Worm (Caenorhabditis elegans) whole organism, L4 larva: Measurements from ENCODE around the gene kvs-1.

Experiments
- D1046.2 ChIP-seq: fragments of 200-800 bp; sonication (Bioruptor generic); IDR thresholded peaks from 2 replicates; pipeline ENCODE4 v1.3.6; 2022; ENCODE audit warnings: missing genetic modification characterization, missing compliant biosample characterization
- F10B5.3 ChIP-seq: sonication (generic microtip); optimal IDR thresholded peaks from 2 replicates; lab custom pipeline; 2016; ENCODE audit warnings: mild to moderate bottlenecking, missing genetic modification characterization, missing compliant biosample characterization
- F26F4.8 ChIP-seq: fragments of 200-800 bp; sonication (Bioruptor generic); conservative IDR thresholded peaks from 2 replicates; pipeline ENCODE4 v1.3.6; 2022; ENCODE audit warnings: missing genetic modification characterization, missing compliant biosample characterization
- ZK337.2 ChIP-seq: fragments of 200-800 bp; sonication (Bioruptor generic); IDR thresholded peaks from 2 replicates; pipeline ENCODE4 v1.3.6; 2022; ENCODE audit warnings: missing genetic modification reagents, missing genetic modification characterization, missing compliant biosample characterization
- aly-2 ChIP-seq: sonication (generic microtip); optimal IDR thresholded peaks from 2 replicates; lab custom pipeline; 2018; ENCODE audit warnings: missing biosample characterization, missing genetic modification characterization
- attf-4 ChIP-seq: sonication (generic microtip); optimal IDR thresholded peaks from 3 replicates; lab custom pipeline; 2017; ENCODE audit warnings: missing biosample characterization, missing genetic modification characterization
- ceh-28 ChIP-seq: fragments of 150-350 bp; optimal IDR thresholded peaks from 2 replicates; lab custom pipeline; 2014; ENCODE audit warnings: missing biosample characterization, missing genetic modification reagents, missing genetic modification characterization
- ceh-44 ChIP-seq: fragments of 200-800 bp; sonication (Bioruptor generic); IDR thresholded peaks from 2 replicates; pipeline ENCODE4 v1.3.6; 2022; ENCODE audit warnings: missing genetic modification reagents, missing genetic modification characterization, missing compliant biosample characterization
- ceh-62 ChIP-seq: sonication (generic microtip); optimal IDR thresholded peaks from 2 replicates; lab custom pipeline; 2017; ENCODE audit warnings: missing biosample characterization, missing genetic modification characterization
- ces-1 ChIP-seq: fragments of 150-350 bp; sonication (generic microtip); optimal IDR thresholded peaks from 4 replicates; lab custom pipeline; 2014; ENCODE audit warnings: missing biosample characterization, missing genetic modification reagents, missing genetic modification characterization
- cey-2 ChIP-seq: sonication (generic microtip); optimal IDR thresholded peaks from 3 replicates; lab custom pipeline; 2017; ENCODE audit warnings: missing genetic modification characterization, mild to moderate bottlenecking, missing compliant biosample characterization, antibody characterized with exemption, borderline replicate concordance; ENCODE audit not compliant: insufficient read depth
- ctbp-1 ChIP-seq: fragments of 200-800 bp; sonication (Bioruptor generic); IDR thresholded peaks from 2 replicates; pipeline ENCODE4 v1.3.6; 2022; ENCODE audit warnings: missing genetic modification reagents, missing genetic modification characterization, missing compliant biosample characterization
- dpl-1 ChIP-seq: fragments of 150-350 bp; optimal IDR thresholded peaks from 2 replicates; lab custom pipeline; 2014; ENCODE audit warnings: missing biosample characterization, missing genetic modification reagents, missing genetic modification characterization
- egl-43 ChIP-seq: fragments of 200-800 bp; sonication (Bioruptor generic); IDR thresholded peaks from 2 replicates; pipeline ENCODE4 v1.3.6; 2022; ENCODE audit warnings: missing genetic modification reagents, missing genetic modification characterization, missing compliant biosample characterization
- fkh-10 ChIP-seq: fragments of 150-350 bp; optimal IDR thresholded peaks from 2 replicates; lab custom pipeline; 2014; ENCODE audit warnings: missing biosample characterization, missing genetic modification reagents, missing genetic modification characterization
- gei-8 ChIP-seq: fragments of 200-800 bp; sonication (Bioruptor generic); optimal IDR thresholded peaks from 2 replicates; lab custom pipeline; 2018; ENCODE audit warnings: mild to moderate bottlenecking, missing genetic modification characterization, missing compliant biosample characterization
- hif-1 ChIP-seq, 2 experiments: sonication (generic microtip); optimal IDR thresholded peaks; 2 replicates each; lab custom pipeline; 2016 to 2017; ENCODE audit warnings: missing compliant biosample characterization in 2 of 2, missing genetic modification characterization in 2 of 2, missing genetic modification reagents in 2 of 2, missing genotype in 2 of 2, mild to moderate bottlenecking in 1 of 2
- hlh-11 ChIP-seq: fragments of 200-800 bp; sonication (Bioruptor generic); optimal IDR thresholded peaks from 2 replicates; lab custom pipeline; 2018; ENCODE audit warnings: mild to moderate bottlenecking, missing genetic modification characterization, missing compliant biosample characterization
- lim-7 ChIP-seq: fragments of 200-800 bp; sonication (Bioruptor generic); IDR thresholded peaks from 2 replicates; pipeline ENCODE4 v1.3.6; 2022; ENCODE audit warnings: missing genetic modification characterization, missing compliant biosample characterization
- lin-13 ChIP-seq: fragments of 150-350 bp; optimal IDR thresholded peaks from 2 replicates; lab custom pipeline; 2014; ENCODE audit warnings: missing biosample characterization, missing genetic modification reagents, missing genetic modification characterization
- lin-15B ChIP-seq: fragments of 150-350 bp; sonication (generic microtip); optimal IDR thresholded peaks from 3 replicates; lab custom pipeline; 2014; ENCODE audit warnings: missing biosample characterization, missing genetic modification characterization
- lin-38 ChIP-seq: fragments of 200-800 bp; sonication (Bioruptor generic); IDR thresholded peaks from 2 replicates; pipeline ENCODE4 v1.3.6; 2022; ENCODE audit warnings: missing genetic modification reagents, missing genetic modification characterization, missing compliant biosample characterization
- lin-39 ChIP-seq: fragments of 150-350 bp; optimal IDR thresholded peaks from 2 replicates; lab custom pipeline; 2014; ENCODE audit warnings: missing biosample characterization, missing genetic modification reagents, missing genetic modification characterization
- lsy-2 ChIP-seq, 2 experiments: fragments of 150-350 bp in 1 of 2; sonication (generic microtip) in 1 of 2; optimal IDR thresholded peaks; 2 replicates each; lab custom pipeline; 2014 to 2017; ENCODE audit warnings: missing biosample characterization in 2 of 2, missing genetic modification characterization in 2 of 2
- mdt-29 ChIP-seq: fragments of 200-800 bp; sonication (Bioruptor generic); IDR thresholded peaks from 2 replicates; pipeline ENCODE4 v1.3.6; 2022; ENCODE audit warnings: missing genetic modification reagents, missing genetic modification characterization, missing compliant biosample characterization
- mes-2 ChIP-seq: sonication (generic microtip); optimal IDR thresholded peaks from 2 replicates; lab custom pipeline; 2016; ENCODE audit warnings: missing genotype, mild to moderate bottlenecking, missing genetic modification characterization, missing compliant biosample characterization; ENCODE audit not compliant: poor library complexity, severe bottlenecking
- mxl-2 ChIP-seq: fragments of 200-800 bp; sonication (Bioruptor generic); conservative IDR thresholded peaks from 2 replicates; pipeline ENCODE4 v1.3.6; 2022; ENCODE audit warnings: missing genetic modification reagents, missing genetic modification characterization, missing compliant biosample characterization
- nhr-102 ChIP-seq: sonication (generic microtip); optimal IDR thresholded peaks from 2 replicates; lab custom pipeline; 2016; ENCODE audit warnings: mild to moderate bottlenecking, missing genetic modification characterization, moderate library complexity, missing compliant biosample characterization
- nhr-111 ChIP-seq: fragments of 200-800 bp; sonication (Bioruptor generic); optimal IDR thresholded peaks from 2 replicates; lab custom pipeline; 2018; ENCODE audit warnings: mild to moderate bottlenecking, missing genetic modification characterization, missing compliant biosample characterization
- nhr-237 ChIP-seq: sonication (generic microtip); optimal IDR thresholded peaks from 2 replicates; lab custom pipeline; 2017; ENCODE audit warnings: missing biosample characterization, missing genetic modification characterization
- nhr-28 ChIP-seq: fragments of 150-350 bp; optimal IDR thresholded peaks from 2 replicates; lab custom pipeline; 2014; ENCODE audit warnings: missing biosample characterization, missing genetic modification characterization
- nhr-42 ChIP-seq: fragments of 200-800 bp; sonication (Bioruptor generic); IDR thresholded peaks from 2 replicates; pipeline ENCODE4 v1.3.6; 2022; ENCODE audit warnings: missing genetic modification characterization, missing compliant biosample characterization
- saeg-2 ChIP-seq: fragments of 200-800 bp; sonication (Bioruptor generic); IDR thresholded peaks from 2 replicates; pipeline ENCODE4 v1.3.6; 2022; ENCODE audit warnings: missing genetic modification reagents, missing genetic modification characterization, missing compliant biosample characterization
- sdz-12 ChIP-seq: fragments of 200-800 bp; sonication (Bioruptor generic); optimal IDR thresholded peaks from 2 replicates; lab custom pipeline; 2018; ENCODE audit warnings: mild to moderate bottlenecking, missing genetic modification characterization, missing compliant biosample characterization
- spr-3 ChIP-seq: fragments of 200-800 bp; sonication (Bioruptor generic); optimal IDR thresholded peaks from 2 replicates; lab custom pipeline; 2018; ENCODE audit warnings: mild to moderate bottlenecking, missing genetic modification characterization, missing compliant biosample characterization
- tra-1 ChIP-seq: fragments of 200-800 bp; sonication (Bioruptor generic); IDR thresholded peaks from 2 replicates; pipeline ENCODE4 v1.3.6; 2022; ENCODE audit warnings: missing genetic modification reagents, missing genetic modification characterization, missing compliant biosample characterization
- zip-11 ChIP-seq: fragments of 200-800 bp; sonication (Bioruptor generic); IDR thresholded peaks from 2 replicates; pipeline ENCODE4 v1.3.6; 2022; ENCODE audit warnings: missing genetic modification characterization, missing compliant biosample characterization
- ztf-11 ChIP-seq: fragments of 150-350 bp; optimal IDR thresholded peaks from 2 replicates; lab custom pipeline; 2014; ENCODE audit warnings: missing biosample characterization, missing genetic modification characterization

The kvs-1 gene

DNA sequence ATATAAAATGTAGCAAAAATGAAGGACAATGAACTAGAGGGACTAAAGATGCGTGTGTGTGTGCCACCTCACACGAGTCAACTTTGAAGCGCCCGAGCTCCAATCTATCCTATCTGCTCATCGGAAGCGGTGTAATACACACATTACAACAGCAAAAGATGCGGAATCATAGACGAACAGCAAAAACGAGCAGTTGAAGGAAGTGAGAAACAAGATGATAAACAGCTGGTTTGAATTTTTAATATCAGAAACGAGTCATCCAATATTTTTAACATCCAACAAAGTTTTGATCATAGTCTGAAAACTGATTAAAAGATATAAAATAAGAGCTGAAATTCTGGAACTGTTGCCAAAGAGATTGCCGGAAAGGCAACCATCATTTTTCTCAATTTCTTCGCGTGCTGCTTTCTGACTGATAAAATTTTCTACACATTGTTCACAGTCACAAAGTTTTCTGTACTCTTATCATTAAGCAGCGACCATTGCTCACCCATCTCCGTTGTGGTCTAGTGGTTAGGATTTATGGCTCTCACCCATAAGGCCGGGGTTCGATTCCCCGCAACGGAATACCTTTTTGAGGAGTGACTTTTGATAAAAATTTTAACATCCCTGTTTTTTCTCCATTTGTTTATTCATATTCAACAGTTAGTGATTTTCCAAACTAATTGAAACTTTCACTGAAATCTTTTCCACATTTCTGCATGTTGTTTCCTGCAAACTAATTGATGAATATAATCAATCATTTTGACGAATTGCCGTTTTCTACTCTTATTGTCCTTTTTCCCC, 26.2 kb downstream of the kvs-1 start, which contains the start of gene stn-2 (continued):
- no peak for TF ChIP-seq lin-15B
- TF ChIP-seq zip-11 (GFP tag; lab: Robert Waterston, UW): no peak
- no peak for TF ChIP-seq ceh-44 (GFP tag; lab: Robert Waterston, UW)
- TF ChIP-seq lin-13 (GFP tag; lab: Kevin White, UChicago): no peak
- no peak for TF ChIP-seq mdt-29
- no peak for TF ChIP-seq ceh-28 (tag; lab: Kevin White, UChicago)
- 0 out of 2 replicates have a peak, but pooled peaks have one; percentile 6 for TF ChIP-seq F26F4.8 (GFP tag; lab: Robert Waterston, UW)
- TF ChIP-seq sdz-12: no peak
- peak; percentile 37 for TF ChIP-seq nhr-102 (tag; lab: Kevin White, UChicago)
- TF ChIP-seq hif-1 (tag; optimal IDR thresholded peaks at IDR 0.05; lab: Kevin White, UChicago): no peak
- TF ChIP-seq aly-2: no peak
- TF ChIP-seq lin-39 (tag; lab: Kevin White, UChicago): no peak
- TF ChIP-seq ZK337.2 (GFP tag; lab: Robert Waterston, UW): no peak
- no peak for TF ChIP-seq spr-3
- no peak for TF ChIP-seq dpl-1 (GFP tag; lab: Kevin White, UChicago)
- peak; percentile 62 for TF ChIP-seq lim-7
- TF ChIP-seq lin-38 (GFP tag; lab: Robert Waterston, UW): no peak
- TF ChIP-seq nhr-237: no peak
- peak; percentile 7 for TF ChIP-seq nhr-28 (tag; lab: Kevin White, UChicago)
- 0 out of 2 replicates have a peak, but pooled peaks have one; percentile 17 for TF ChIP-seq tra-1 (GFP tag; lab: Robert Waterston, UW)
- no peak for TF ChIP-seq nhr-42 (GFP tag; lab: Robert Waterston, UW)

DNA sequence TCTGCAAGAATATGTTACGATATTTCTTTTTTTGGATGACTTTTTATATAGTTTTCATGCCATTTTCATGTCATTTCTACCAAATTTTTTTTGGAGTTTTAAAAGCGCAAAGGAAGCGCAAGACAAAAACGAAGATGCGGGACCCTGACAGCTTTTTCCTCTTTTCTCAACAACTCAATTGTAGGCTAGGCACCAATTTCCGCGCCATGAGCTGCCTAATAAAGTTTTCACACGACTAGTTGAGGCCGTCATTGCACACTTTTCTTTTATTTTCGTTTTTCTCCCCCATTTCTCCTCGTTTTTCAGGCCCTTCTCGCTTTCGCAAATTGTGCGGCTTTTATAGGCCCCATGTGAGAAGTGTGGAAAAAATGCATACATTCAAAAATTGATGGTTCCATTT, 27.1 kb downstream of the kvs-1 start:
- TF ChIP-seq ztf-11 (tag; lab: Kevin White, UChicago): no peak
- TF ChIP-seq lin-15B: no peak
- no peak for TF ChIP-seq gei-8 (GFP tag; lab: Kevin White, UChicago)
- no peak for TF ChIP-seq egl-43 (GFP tag; lab: Robert Waterston, UW)
- TF ChIP-seq lin-39 (tag; lab: Kevin White, UChicago): no peak
- TF ChIP-seq cey-2: no peak
- no peak for TF ChIP-seq ceh-62 (tag; lab: Kevin White, UChicago)
- TF ChIP-seq F10B5.3 (tag; lab: Kevin White, UChicago): no peak
- no peak for TF ChIP-seq ZK337.2 (GFP tag; lab: Robert Waterston, UW)
- no peak for TF ChIP-seq lsy-2 (tag; optimal IDR thresholded peaks at IDR 0.05; lab: Kevin White, UChicago)
- no peak for TF ChIP-seq hlh-11
- no peak for TF ChIP-seq mxl-2 (GFP tag; lab: Robert Waterston, UW)
- TF ChIP-seq ces-1 (GFP tag; lab: Kevin White, UChicago): peak; percentile 11
- 0 out of 2 replicates have a peak, but pooled peaks have one; percentile 47 for TF ChIP-seq ctbp-1 (GFP tag; lab: Robert Waterston, UW)
- TF ChIP-seq fkh-10 (GFP tag; lab: Kevin White, UChicago): peak; percentile 34
- TF ChIP-seq nhr-111 (GFP tag; lab: Kevin White, UChicago): no peak
- TF ChIP-seq mes-2 (tag; lab: Kevin White, UChicago): no peak
- no peak for TF ChIP-seq lin-13 (GFP tag; lab: Kevin White, UChicago)
- no peak for TF ChIP-seq D1046.2 (GFP tag; lab: Robert Waterston, UW)
- TF ChIP-seq attf-4 (tag; lab: Kevin White, UChicago): no peak
- TF ChIP-seq saeg-2 (GFP tag; lab: Robert Waterston, UW): no peak
